Worm (Caenorhabditis elegans) whole organism, L4/young adult: Measurements from ENCODE around the gene nhx-4.

Experiments used
- W03F9.2 ChIP-seq: fragments of 150-350 bp; optimal IDR thresholded peaks from 2 replicates; lab custom pipeline; 2014; ENCODE audit warnings: missing biosample characterization, missing genetic modification characterization
- dao-5 ChIP-seq: sonication (generic microtip); optimal IDR thresholded peaks from 2 replicates; lab custom pipeline; 2016; ENCODE audit warnings: missing genotype, missing genetic modification characterization, moderate library complexity, missing compliant biosample characterization
- him-1 ChIP-seq: sonication (generic microtip); optimal IDR thresholded peaks from 2 replicates; lab custom pipeline; 2016; ENCODE audit warnings: missing genotype, missing genetic modification reagents, missing genetic modification characterization, missing compliant biosample characterization

The nhx-4 gene

ce11 chrX:6893074-6893473, 21.0 kb upstream of the nhx-4 start:
- TF ChIP-seq W03F9.2 (tag; lab: Kevin White, UChicago) (no peak), him-1 (no peak), dao-5 (no peak)

- TF ChIP-seq W03F9.2 (tag; lab: Kevin White, UChicago) (no peak), dao-5 (no peak), him-1 (no peak)
These were observed 20.0 kb upstream of the nhx-4 start for ce11 chrX:6894104-6894503.

ce11 chrX:6899848-6900247, 14.2 kb upstream of the nhx-4 start, which contains the start of gene F14B8.4:
Gene F14B8.4 (minus strand): TSS chrX:6899948.
- TF ChIP-seq dao-5 (no peak), him-1 (no peak), W03F9.2 (tag; lab: Kevin White, UChicago) (no peak)

DNA sequence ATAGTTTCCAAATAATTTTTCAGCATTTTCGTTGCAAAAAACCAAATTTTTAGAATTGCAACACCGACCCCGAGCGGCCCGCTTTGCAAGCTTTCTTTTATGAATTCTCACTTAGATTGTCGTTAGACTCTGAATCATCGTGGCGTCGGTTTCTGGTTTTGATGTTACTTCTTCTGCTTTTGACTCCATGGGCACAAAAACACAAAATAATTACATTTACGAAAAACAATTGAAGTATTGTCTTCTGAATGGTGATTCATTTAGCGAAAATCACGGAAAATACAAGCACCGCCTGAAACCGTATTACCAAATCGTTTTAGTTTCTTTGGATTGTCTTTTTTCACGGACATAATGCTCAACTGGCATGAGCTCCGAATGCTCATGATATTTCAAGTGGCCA, 13.0 kb upstream of the nhx-4 start, which contains the start of gene pes-23:
TSS of gene pes-23 (plus strand) at position 301 of the 400 bp plus-strand sequence.
- no peak for TF ChIP-seq dao-5
- no peak for TF ChIP-seq him-1
- no peak for TF ChIP-seq W03F9.2 (tag; lab: Kevin White, UChicago)

DNA sequence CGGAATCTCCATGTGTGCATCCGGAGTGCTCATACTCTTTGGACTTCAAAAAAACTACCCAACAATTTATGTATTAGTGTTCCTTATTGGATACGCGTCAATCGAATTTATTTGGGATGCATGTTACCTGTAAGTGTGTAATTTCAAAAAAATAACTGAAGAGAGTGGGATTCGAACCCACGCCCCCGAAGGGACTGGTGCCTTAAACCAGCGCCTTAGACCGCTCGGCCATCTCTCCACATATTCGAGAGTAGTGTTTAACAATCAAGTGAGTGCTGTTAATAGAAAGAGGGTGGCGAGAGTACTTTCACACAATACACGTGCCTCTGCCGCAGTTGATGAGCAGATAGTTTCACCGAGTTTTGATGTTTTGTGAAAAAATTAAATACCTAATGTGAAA, 11.1 kb upstream of the nhx-4 start:
- TF ChIP-seq dao-5 = peak; percentile 14
- TF ChIP-seq him-1 = no peak
- TF ChIP-seq W03F9.2 (tag; lab: Kevin White, UChicago) = no peak

ce11 chrX:6904064-6904771, 9.9 kb upstream of the nhx-4 start, which contains the start of gene sid-5:
Gene sid-5 (plus strand): TSS chrX:6904721.
- TF ChIP-seq W03F9.2 (tag; lab: Kevin White, UChicago) = no peak
- TF ChIP-seq dao-5 = no peak
- TF ChIP-seq him-1 = no peak

DNA sequence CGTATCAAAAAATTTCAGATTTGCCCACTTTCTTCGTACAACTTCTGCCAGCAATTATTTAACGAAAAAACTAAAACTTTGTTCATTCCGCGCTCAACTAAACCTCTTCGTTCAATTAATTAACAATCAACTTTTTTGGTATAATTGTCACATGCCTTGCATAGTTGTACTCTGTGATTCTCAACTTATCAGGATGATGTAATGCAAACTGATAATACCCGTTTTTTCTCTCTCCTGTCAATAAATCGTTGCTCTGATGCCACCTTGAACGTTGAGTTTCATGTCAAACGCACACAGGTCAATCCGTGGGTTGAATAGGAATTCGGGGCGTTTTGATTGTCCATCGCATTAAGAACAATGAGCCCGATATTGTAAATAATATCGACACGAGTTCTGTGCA, 8.5 kb upstream of the nhx-4 start:
- TF ChIP-seq dao-5 (no peak), him-1 (no peak), W03F9.2 (tag; lab: Kevin White, UChicago) (no peak)

DNA sequence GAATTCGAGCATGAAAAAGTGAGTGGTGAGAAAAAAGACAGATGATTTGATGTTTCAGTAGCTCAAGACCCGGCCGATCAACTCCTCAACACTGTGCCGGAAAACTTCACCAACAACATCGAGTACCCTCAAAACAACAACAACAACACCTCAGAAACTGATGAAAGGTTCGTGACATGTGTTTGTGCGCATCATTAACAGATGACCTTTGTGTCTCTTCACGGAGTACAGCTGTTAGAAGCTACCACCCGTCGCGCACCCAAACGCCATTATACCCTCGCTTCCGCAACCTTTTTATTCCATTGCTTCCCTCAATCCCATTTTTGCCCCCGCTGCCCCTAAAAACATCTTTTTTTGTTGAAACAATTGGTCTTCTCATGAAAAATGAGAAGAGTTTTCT, 1.2 kb downstream of the nhx-4 start:
- no peak for TF ChIP-seq him-1
- TF ChIP-seq W03F9.2 (tag; lab: Kevin White, UChicago) = no peak
- no peak for TF ChIP-seq dao-5

- TF ChIP-seq W03F9.2 (tag; lab: Kevin White, UChicago) (no peak), dao-5 (no peak), him-1 (no peak)
These were observed 2.1 kb downstream of the nhx-4 start for ce11 chrX:6916150-6916549.

- TF ChIP-seq W03F9.2 (tag; lab: Kevin White, UChicago) = no peak
These were observed 6.0 kb downstream of the nhx-4 start for ce11 chrX:6920132-6920531.

DNA sequence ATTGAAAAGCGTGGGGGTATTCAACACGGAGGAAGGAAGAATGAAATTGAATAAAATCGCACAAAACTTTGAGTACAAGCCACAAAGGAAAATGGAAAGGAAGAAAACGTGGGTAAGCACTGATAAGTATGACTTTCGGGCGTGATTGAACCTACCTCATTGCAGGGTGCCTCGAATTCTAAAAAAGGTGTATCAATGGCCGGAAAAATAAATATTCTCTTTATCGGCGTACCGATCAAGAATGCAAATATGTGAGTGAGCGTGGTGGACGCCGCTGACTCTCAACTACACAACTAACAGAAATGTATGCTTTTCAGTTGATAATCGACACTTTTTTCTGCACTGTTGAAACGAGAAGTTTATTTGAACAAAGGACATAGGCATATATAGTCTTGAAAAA, 10.4 kb downstream of the nhx-4 start, which contains the start of gene otpl-3:
TSS of gene otpl-3 (minus strand) at position 304 of the 400 bp plus-strand sequence.
- TF ChIP-seq W03F9.2 (tag; lab: Kevin White, UChicago) (no peak), him-1 (no peak), dao-5 (no peak)

DNA sequence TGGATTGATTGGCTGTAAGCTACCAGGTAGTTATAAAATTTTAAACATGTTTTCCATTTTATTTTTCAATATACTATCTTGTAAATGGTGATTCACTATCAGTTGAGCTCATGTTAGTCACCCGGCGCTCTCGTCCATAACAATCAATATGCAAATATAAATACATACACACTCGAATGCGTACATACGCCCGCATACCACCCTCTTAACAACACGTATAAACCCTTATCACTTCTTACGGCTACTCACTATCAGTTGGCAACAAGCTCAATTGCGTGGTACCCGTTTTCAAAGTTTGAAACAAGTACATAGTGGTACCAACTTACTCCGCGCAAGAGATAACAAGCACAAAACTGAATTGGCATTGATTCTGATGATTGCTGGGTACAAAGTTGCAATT, 12.9 kb downstream of the nhx-4 start:
- TF ChIP-seq dao-5 = no peak
- TF ChIP-seq W03F9.2 (tag; lab: Kevin White, UChicago) = no peak
- no peak for TF ChIP-seq him-1

ce11 chrX:6928578-6928977, 14.5 kb downstream of the nhx-4 start, which contains the start of gene F14B8.5:
Gene F14B8.5 (minus strand): TSS chrX:6928704.
- no peak for TF ChIP-seq him-1
- no peak for TF ChIP-seq W03F9.2 (tag; lab: Kevin White, UChicago)
- TF ChIP-seq dao-5 = no peak

DNA sequence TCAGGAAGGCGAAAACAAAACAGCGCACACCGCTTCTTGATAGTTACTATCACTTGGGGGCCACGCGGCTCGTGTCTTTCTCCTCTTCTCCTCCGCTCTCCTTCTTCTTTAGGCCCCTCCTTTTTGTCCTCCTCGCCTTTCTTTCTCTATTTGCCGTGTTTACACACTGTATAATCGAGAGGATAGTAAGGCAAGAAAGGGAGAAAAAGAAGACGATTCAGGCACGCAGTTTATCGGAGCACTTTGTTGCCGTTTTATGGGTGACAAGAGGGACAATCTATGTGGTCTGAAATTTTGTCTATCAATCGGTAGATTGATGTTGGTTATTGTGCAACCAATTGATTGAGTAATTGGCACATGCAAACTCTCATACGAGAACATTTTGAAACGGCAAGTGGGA, 18.0 kb downstream of the nhx-4 start, which contains the start of gene F14B8.6:
TSS of gene F14B8.6 (minus strand) at position 292 of the 400 bp plus-strand sequence.
- TF ChIP-seq him-1 (no peak), W03F9.2 (tag; lab: Kevin White, UChicago) (no peak), dao-5 (no peak)

DNA sequence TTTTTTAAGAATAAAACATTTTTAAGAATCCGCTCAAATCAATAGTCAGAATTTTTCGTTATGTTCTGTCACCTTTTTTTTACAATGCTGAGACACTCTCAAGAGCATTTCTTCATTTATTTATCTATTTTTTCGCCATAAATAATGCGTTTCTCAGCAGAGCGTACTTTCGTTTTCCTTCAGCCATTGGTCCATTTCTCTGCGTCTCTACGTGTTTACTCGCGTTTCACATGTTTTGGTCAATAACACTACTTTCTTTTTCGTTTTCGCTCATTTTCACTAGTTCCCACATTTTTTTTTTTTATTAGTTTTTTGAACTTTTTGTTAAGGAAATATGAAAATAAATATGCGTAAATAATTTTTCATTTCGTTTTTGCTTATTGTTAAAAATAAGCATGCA, 20.4 kb downstream of the nhx-4 start:
- TF ChIP-seq W03F9.2 (tag; lab: Kevin White, UChicago) = peak; percentile 35
- TF ChIP-seq him-1 = no peak

- TF ChIP-seq him-1 (no peak), dao-5 (no peak), W03F9.2 (tag; lab: Kevin White, UChicago) (no peak)
These were observed 21.3 kb downstream of the nhx-4 start, which contains the start of gene C16E9.2 for ce11 chrX:6935430-6935829. Gene C16E9.2 (plus strand): TSS chrX:6935730.
